Worm (Caenorhabditis elegans) whole organism, dauer: ENCODE measurements around the gene K11H12.4.

Experiments used
- unc-62 ChIP-seq: sonication (generic microtip); optimal IDR thresholded peaks from 2 replicates; lab custom pipeline; 2017; ENCODE audit warnings: missing biosample characterization, missing genetic modification reagents, missing genetic modification characterization

K11H12.4 gene

DNA sequence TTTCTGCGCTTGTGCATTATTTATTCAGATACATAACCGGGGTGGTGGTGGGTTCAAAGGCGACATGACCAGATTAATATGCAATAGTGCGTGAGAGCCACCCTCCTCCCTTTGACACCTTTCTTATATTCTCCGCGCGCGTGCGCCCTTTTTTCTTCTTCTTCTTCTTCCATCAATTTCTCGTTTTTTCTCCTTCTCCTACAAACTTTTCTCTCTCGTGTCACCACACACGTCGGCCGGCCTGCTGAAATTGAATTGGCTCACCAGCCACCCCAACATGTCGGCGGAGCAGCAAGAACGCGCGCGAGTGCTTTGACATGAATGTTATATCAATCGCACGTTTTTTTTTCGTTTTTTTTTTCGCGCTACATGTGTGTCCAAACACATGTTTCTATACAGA is 16.1 kb downstream of the K11H12.4 start:
- TF ChIP-seq unc-62 (GFP tag; lab: Kevin White, UChicago): no peak

DNA sequence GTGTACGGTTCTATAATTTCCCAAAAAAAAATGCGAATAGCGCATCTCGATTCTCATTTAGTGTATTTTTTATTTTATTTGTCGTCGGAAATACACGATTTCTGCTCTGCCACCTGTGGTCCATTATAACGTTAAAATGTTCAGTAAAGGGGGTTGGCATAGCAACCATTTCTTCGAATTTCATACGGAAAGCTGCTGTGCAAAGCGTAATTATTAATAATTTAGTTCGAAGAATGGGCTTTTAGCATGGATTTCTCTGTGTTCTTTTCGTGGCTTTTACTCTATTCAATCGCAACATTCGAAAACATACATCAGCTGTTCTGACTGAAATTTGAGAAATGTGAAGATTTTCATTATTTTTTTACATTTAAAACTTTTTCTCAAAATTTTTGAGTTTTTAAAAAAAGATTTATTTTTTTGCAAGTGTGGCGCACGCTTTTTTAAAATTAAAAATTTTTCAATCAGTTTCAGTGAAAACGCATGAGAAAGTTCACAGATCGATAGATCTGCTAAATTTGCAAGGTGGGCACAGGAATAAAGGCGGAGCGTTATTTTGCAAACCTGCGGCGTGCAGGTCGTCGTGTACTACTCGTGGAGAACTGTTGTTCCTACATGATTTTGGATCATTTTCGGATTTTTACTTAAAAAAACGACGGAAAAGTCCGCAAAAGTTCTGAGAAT is 17.0 kb downstream of the K11H12.4 start:
- no peak for TF ChIP-seq unc-62 (GFP tag; lab: Kevin White, UChicago)

DNA sequence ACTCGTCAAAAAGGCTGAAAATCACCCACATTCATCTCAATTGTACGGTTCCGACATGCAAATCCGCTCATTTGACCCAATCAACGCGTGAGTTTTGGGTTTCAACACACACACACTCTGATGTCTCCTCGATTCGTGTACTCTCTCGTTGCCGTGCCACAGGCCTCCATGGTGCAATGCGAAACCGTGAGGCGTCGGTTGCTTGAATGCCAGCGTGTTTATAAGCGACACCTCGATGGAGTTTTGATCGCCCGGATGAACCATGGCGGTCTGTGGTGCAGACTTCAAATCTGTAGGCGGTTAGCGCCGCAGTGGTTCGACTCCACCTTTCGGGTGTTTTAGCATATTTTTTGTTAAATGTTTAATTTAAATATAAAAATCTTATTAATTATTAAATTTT is 17.8 kb downstream of the K11H12.4 start:
- no peak for TF ChIP-seq unc-62 (GFP tag; lab: Kevin White, UChicago)

DNA sequence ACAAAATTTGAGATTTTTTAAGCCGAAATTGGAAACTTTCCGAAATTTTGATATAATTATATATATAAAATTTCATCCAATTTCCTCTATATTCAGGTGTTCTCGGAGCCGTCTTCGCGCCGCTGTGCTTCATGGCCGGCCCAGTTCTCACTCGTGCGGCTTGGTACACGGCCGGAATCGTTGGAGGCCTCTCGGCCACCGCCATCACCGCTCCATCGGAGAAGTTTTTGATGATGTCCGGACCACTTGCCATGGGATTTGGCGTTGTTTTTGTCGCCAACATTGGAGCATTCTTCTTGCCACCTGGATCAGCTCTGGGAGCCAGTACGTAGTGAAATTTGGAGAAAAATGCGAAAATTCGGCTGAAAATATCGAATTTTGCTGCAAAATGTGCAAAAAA is 18.6 kb downstream of the K11H12.4 start:
- no peak for TF ChIP-seq unc-62 (GFP tag; lab: Kevin White, UChicago)

DNA sequence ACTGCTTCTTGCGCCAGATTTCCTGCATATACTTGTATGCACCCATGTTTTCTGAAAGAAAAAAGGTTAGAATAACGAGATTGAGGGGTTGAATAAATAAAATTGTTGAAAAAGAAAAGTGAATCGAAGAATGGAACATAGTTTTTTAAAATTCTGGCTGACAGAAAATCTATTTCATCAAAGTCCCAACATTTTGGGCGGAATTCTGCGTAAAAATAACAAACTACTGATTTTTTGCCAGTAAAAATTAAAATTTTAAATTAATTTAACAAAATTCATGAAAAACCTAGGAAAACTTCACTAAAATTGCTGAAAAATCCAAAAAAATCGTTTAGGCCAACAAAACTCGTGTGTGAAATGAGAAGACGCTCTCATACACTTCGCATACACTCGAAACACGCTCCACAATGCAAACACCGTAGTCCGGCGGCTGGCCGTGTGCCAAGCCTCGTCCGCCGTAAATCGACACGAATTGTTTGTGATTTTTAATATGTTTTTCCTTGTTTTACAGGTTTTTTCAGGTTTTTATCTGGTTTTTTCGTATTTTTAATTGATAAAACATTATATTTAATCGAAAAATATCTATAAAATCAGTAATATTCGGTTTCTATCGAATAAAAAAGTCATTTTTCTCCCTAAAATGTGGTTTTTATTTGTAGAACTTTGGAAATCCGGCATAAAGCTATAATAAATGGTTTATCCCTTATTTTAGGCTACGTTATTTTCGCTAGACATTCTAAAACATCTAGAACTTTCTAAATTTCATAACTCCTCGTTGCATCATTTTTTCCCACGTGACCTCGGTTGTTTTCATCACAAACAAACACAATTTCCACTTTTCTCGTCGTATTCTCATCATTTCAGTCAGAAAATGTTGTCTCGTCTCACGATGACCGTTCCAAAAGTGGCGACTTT is 20.9 kb downstream of the K11H12.4 start, which contains the start of the genes rpl-15 and K11H12.8:
Gene rpl-15 (minus strand): TSS at position 51 of the 915 bp plus-strand sequence.
Gene K11H12.8 (plus strand): TSS at position 865 of the 915 bp plus-strand sequence.
- peak; percentile 54 for TF ChIP-seq unc-62 (GFP tag; lab: Kevin White, UChicago)

DNA sequence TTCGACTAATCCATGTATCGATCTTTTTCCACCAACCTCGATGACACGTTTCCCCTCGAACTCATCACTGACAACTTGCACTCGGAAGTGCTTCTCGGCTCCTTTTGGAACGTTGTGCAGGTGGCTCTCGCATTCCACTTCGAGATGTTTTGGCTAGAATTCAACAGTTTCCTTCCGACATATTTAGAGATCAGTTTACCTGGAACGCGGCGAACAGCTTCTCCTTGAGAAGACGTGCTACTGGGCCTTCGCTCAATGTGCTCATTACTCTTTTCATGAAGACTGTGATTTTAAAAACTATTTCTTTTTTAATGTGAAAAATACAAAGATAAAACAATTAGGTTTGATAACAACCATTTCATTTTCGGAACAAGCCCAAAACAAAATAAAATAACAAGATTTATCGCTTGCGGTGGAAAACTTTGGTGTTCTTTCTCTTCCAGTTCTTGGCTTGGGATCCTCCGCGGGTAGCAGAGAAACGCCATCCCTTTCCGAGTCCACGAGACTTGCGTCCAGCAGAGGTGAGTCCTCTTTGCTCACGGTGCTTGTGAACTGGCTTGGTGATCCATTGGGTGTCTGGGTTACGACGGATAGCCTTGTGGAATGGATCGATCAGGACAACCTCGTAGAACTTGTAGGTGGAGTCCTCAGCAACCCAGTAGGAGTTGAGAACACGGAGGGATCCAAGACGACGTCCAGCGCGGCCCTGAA is 22.4 kb downstream of the K11H12.4 start, which contains the start of gene K11H12.1:
Gene K11H12.1 (minus strand): TSS at position 284 of the 711 bp plus-strand sequence.
- no peak for TF ChIP-seq unc-62 (GFP tag; lab: Kevin White, UChicago)

DNA sequence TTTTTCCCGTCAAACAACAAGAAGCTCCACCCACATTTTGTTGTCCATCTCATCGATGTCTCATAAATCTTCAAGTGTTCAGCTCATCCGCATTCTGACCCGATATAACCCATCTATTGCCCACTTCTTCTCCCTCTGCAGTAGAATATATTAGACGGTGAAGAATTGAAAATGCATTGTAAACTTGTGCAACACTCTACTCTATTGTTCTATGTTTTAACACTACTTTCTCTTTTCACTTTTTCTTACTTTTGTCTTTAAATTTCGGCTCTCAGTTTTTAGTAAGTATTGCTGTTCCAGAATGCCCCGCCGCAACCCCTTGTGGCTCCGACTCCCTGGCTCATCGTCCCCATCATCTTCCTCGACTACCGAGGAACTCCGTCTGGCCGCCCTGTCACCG is 26.3 kb downstream of the K11H12.4 start, which contains the start of gene K11H12.9:
Gene K11H12.9 (plus strand): TSS at position 301 of the 400 bp plus-strand sequence.
- TF ChIP-seq unc-62 (GFP tag; lab: Kevin White, UChicago): no peak

DNA sequence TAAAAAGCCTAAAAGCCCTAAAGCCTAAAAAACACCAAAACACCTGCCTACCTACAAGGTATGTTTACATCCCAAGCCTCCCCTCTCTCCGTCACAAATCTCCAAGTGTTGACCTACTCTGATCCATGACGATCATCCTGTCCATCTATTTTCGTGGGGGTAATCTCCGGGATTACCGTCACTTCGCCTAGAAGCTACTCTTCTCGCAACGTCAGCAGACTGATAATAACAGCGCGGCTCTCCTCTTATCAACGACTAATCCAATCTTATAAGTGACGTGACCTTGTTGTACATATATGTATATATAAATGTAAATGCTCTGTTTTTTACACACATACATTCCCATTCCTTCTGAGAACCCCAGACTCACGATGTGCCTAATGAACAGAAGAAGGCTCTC is 27.3 kb downstream of the K11H12.4 start:
- TF ChIP-seq unc-62 (GFP tag; lab: Kevin White, UChicago): no peak

DNA sequence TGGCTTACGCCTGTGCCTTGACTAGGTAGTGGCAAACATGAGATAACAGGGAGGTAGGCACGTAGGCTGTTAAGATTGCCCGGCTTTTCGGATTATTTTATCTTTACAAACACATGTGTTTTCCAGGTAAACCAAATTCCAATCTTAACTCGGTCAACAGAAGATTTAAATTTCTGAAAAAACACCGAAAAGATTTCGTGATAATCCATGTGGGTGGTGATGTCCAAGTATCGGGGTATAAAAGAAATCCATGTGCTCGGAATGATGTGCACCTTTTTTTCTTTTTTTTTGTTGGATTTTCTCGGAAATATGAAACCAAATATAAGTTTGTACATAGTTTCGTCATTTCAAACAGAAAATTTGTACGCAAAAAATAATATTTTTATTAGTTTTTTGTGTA is 32.2 kb downstream of the K11H12.4 start:
- TF ChIP-seq unc-62 (GFP tag; lab: Kevin White, UChicago): no peak

DNA sequence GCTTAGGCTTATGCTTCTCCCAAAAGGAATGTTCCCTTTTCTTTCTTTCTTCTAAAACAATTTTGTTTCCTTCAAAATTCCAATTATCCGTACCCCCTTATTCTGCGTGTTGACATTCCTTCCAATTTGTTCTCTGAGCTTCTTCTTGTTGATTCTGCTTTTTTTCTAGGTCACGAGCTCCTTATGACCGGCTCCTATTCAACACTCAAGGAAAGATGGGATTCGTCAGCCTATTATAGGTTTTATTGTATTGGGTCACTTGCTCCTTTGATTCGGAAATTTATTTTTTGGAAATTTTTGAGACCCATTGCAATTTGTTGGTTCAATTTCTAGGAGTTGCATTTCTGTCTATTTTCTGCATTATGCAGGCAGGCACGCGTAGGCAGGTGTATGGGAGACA is 36.5 kb downstream of the K11H12.4 start:
- TF ChIP-seq unc-62 (GFP tag; lab: Kevin White, UChicago): no peak

DNA sequence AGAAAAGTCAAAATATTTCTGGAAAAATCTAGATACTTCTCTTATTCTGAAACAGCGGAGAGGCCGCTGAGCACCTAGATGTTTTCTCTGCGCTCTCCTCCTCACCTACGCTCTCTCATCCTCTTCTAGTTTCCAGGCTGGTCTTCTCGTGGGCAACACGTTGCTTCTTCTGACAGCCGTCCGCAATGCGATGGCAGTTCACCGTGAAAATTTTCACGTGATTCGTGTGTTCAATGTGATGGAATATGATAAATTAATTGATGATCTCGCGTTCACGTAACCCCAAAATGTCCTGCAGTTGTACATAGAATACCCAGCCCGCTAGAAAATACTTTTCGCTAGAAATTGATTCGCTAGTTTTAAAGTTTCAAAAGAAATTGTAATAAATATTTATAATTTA is 42.1 kb downstream of the K11H12.4 start:
- no peak for TF ChIP-seq unc-62 (GFP tag; lab: Kevin White, UChicago)

DNA sequence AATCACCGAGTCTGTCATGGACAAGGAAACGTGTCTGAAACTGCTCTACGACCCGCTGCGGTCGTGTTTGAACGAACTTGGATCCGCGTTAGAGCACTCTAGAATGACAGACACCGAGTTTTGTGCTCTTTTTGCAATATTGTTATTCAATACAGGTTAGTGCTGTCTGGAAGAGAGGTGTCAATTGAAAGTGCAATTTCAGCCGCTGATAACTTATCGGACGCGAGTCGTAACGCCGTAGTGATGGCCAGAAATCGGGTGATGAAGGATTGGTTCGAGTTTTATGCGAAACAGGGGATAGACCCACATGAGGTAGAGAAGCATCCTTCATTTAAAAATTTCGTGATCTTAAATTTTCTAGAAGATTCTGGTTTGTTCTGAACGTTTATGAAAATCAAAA is 43.8 kb downstream of the K11H12.4 start:
- no peak for TF ChIP-seq unc-62 (GFP tag; lab: Kevin White, UChicago)

DNA sequence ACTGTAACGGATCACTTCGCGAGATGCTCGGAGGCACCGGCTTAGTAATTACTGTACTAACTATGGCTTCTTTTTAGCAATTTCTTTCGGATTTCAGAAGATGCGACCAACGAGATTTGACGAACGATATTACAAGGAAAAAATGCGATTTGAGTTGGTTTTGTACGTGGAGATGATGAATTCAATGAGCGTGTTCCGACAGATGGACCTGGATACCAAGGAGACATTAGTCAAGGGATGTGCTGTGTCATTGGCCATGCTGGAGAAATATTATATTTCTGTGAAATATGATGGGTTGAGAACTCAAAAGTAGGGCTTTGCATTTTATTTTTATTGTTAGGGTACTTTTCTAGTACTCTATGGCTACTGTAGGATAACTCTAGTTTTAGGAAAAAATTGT is 45.1 kb downstream of the K11H12.4 start:
- no peak for TF ChIP-seq unc-62 (GFP tag; lab: Kevin White, UChicago)

DNA sequence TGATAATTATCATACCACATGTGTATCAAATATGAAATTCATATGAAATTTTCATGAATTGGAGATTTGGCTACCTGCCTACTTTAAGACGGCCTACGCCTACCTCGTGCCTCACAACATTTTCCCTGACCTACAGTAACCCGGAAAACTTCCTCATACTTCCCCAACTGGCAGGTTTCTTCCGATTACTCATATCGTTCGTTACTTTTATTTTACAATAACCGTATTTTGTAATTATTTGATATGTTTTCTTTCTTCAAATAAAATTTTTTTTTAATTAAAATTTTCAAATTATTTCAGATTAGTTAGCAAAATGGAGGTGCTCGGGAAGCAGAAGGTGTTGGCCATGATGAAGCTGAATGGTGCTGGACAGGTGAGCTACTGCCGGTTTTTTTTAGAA is 48.4 kb downstream of the K11H12.4 start, which contains the start of gene nhr-76:
Gene nhr-76 (plus strand): TSS at position 301 of the 400 bp plus-strand sequence.
- TF ChIP-seq unc-62 (GFP tag; lab: Kevin White, UChicago): no peak

DNA sequence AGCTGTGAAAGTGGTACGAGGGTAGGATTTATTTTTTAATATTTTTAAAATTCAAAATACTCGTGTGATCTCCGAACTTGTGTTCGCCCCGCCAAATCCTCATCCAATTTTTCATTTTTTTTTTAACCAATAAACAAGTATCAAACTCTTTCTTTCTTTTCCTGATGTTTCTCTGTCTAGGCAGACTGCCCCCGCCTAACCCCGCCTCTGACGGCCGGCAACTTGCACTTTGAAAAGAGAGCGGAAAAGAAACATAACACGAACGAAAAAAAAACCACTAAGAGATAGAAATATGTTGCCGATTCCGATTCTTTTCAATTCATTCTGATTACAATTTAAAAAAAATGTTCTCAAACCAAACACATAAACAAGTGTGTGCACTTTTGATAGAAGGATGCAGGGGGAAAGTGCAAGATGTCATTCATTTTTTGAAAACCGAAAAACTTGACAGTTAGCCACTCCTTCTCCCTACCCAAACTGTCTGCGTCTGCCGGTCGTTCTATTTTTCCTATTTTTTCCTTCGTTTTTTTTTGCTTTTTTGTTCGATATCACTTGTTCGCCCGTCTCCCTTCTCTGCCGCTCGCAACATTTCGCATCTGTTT is 49.6 kb downstream of the K11H12.4 start:
- no peak for TF ChIP-seq unc-62 (GFP tag; lab: Kevin White, UChicago)
